Worm (Caenorhabditis elegans): ENCODE measurements around the gene cni-1.

ce11 chrV:13157073-13157472 is 23.1 kb upstream of the cni-1 start:
- TF ChIP-seq fkh-10 (GFP tag; optimal IDR thresholded peaks at IDR 0.05) (no peak), nhr-28 (tag; optimal IDR thresholded peaks at IDR 0.05) (no peak), ama-1 (optimal IDR thresholded peaks at IDR 0.05) (no peak), lin-39 (tag; optimal IDR thresholded peaks at IDR 0.05) (no peak), ztf-11 (tag; optimal IDR thresholded peaks at IDR 0.05) (no peak)
